Fruit fly (Drosophila melanogaster) whole organism, embryonic: ENCODE measurements around the gene Peritrophin-15a.

Experiments
- Bgb ChIP-seq: fragments of 200-800 bp; sonication (Bioruptor generic); IDR thresholded peaks from 2 replicates; pipeline ENCODE4 v1.3.6; 2022; ENCODE audit warnings: missing biosample characterization, missing genetic modification characterization; ENCODE audit not compliant: partially characterized antibody
- C15 ChIP-seq: fragments of 200-800 bp; sonication (Bioruptor generic); IDR thresholded peaks from 3 replicates; pipeline ENCODE4 v1.3.6; 2022; ENCODE audit warnings: missing biosample characterization, missing genetic modification characterization
- CG10543 ChIP-seq: fragments of 200-800 bp; sonication (Bioruptor generic); optimal IDR thresholded peaks from 3 replicates; lab custom pipeline; 2017; ENCODE audit warnings: missing biosample characterization, mild to moderate bottlenecking, missing genetic modification characterization, moderate library complexity
- CG11093 ChIP-seq: fragments of 200-800 bp; sonication (Bioruptor generic); IDR thresholded peaks from 3 replicates; pipeline ENCODE4 v1.3.6; 2022; ENCODE audit warnings: missing biosample characterization, missing genetic modification characterization
- CG11247 ChIP-seq: fragments of 200-800 bp; sonication (Bioruptor generic); IDR thresholded peaks from 2 replicates; pipeline ENCODE4 v1.3.6; 2022; ENCODE audit warnings: missing biosample characterization, missing genetic modification characterization
- CG11398 ChIP-seq: fragments of 200-800 bp; sonication (Bioruptor generic); optimal IDR thresholded peaks from 2 replicates; lab custom pipeline; 2016; ENCODE audit warnings: missing biosample characterization, missing genetic modification characterization
- CG11696 ChIP-seq: fragments of 200-800 bp; sonication (Bioruptor generic); IDR thresholded peaks from 2 replicates; pipeline ENCODE4 v1.3.6; 2022; ENCODE audit warnings: missing biosample characterization, missing genetic modification characterization
- CG12155 ChIP-seq: fragments of 200-800 bp; sonication (Bioruptor generic); optimal IDR thresholded peaks from 3 replicates; lab custom pipeline; 2016; ENCODE audit warnings: missing biosample characterization, missing genetic modification characterization
- CG12659 ChIP-seq: fragments of 200-800 bp; sonication (Bioruptor generic); optimal IDR thresholded peaks from 3 replicates; lab custom pipeline; 2017; ENCODE audit warnings: mild to moderate bottlenecking, missing biosample characterization, missing genetic modification reagents, missing genetic modification characterization
- CG13296 ChIP-seq: fragments of 200-800 bp; sonication (Bioruptor generic); optimal IDR thresholded peaks from 3 replicates; lab custom pipeline; 2018; ENCODE audit warnings: missing biosample characterization, mild to moderate bottlenecking, missing genetic modification characterization
- CG14441 ChIP-seq: fragments of 200-800 bp; sonication (Bioruptor generic); IDR thresholded peaks from 2 replicates; pipeline ENCODE4 v1.3.6; 2022; ENCODE audit warnings: missing biosample characterization, missing genetic modification characterization
- CG15514 ChIP-seq: fragments of 200-800 bp; sonication (Bioruptor generic); optimal IDR thresholded peaks from 3 replicates; lab custom pipeline; 2017; ENCODE audit warnings: missing biosample characterization, missing genetic modification characterization, mild to moderate bottlenecking, moderate library complexity, missing genetic modification reagents
- CG18476 ChIP-seq: fragments of 200-800 bp; sonication (Bioruptor generic); optimal IDR thresholded peaks from 2 replicates; lab custom pipeline; 2016; ENCODE audit warnings: missing biosample characterization, mild to moderate bottlenecking, missing genetic modification characterization
- CG2120 ChIP-seq: fragments of 200-800 bp; sonication (Bioruptor generic); optimal IDR thresholded peaks from 3 replicates; lab custom pipeline; 2016; ENCODE audit warnings: missing biosample characterization, missing genetic modification characterization
- CG2129 ChIP-seq: fragments of 200-800 bp; sonication (Bioruptor generic); IDR thresholded peaks from 2 replicates; pipeline ENCODE4 v1.3.6; 2022; ENCODE audit warnings: missing biosample characterization, missing genetic modification characterization; ENCODE audit not compliant: partially characterized antibody
- CG2875 ChIP-seq: fragments of 200-800 bp; sonication (Bioruptor generic); optimal IDR thresholded peaks from 2 replicates; lab custom pipeline; 2017; ENCODE audit warnings: missing biosample characterization, mild to moderate bottlenecking, missing genetic modification characterization, missing genetic modification reagents
- CG34422 ChIP-seq: fragments of 200-800 bp; sonication (Bioruptor generic); IDR thresholded peaks from 3 replicates; pipeline ENCODE4 v1.3.6; 2022; ENCODE audit warnings: missing biosample characterization, missing genetic modification characterization
- CG3995 ChIP-seq: fragments of 200-800 bp; sonication (Bioruptor generic); optimal IDR thresholded peaks from 3 replicates; lab custom pipeline; 2016; ENCODE audit warnings: missing biosample characterization, missing genetic modification characterization
- CG4360 ChIP-seq: fragments of 200-800 bp; sonication (Bioruptor generic); IDR thresholded peaks from 2 replicates; pipeline ENCODE4 v1.3.6; 2022; ENCODE audit warnings: missing biosample characterization, missing genetic modification characterization
- CG5245 ChIP-seq: fragments of 200-800 bp; sonication (Bioruptor generic); optimal IDR thresholded peaks from 3 replicates; lab custom pipeline; 2016; ENCODE audit warnings: missing biosample characterization, missing genetic modification characterization
- CG6175 ChIP-seq: fragments of 200-800 bp; sonication (Bioruptor generic); IDR thresholded peaks from 3 replicates; pipeline ENCODE4 v1.3.6; 2022; ENCODE audit warnings: missing biosample characterization, missing genetic modification characterization
- CG7963 ChIP-seq: fragments of 200-800 bp; sonication (Bioruptor generic); IDR thresholded peaks from 3 replicates; pipeline ENCODE4 v1.3.6; 2022; ENCODE audit warnings: missing biosample characterization, missing genetic modification characterization; ENCODE audit not compliant: partially characterized antibody
- CG9876 ChIP-seq: fragments of 200-800 bp; sonication (Bioruptor generic); optimal IDR thresholded peaks from 2 replicates; lab custom pipeline; 2016; ENCODE audit warnings: missing biosample characterization, missing genetic modification characterization
- Deaf1 ChIP-seq: fragments of 200-800 bp; optimal IDR thresholded peaks from 3 replicates; lab custom pipeline; 2019; ENCODE audit warnings: missing biosample characterization, mild to moderate bottlenecking, missing genetic modification characterization, moderate library complexity
- Dek ChIP-seq: fragments of 200-800 bp; sonication (Bioruptor generic); optimal IDR thresholded peaks from 3 replicates; lab custom pipeline; 2019; ENCODE audit warnings: missing biosample characterization, mild to moderate bottlenecking, missing genetic modification characterization, moderate library complexity
- Myb ChIP-seq: fragments of 200-800 bp; sonication (Bioruptor generic); optimal IDR thresholded peaks from 2 replicates; lab custom pipeline; 2016; ENCODE audit warnings: missing biosample characterization, missing genetic modification characterization
- NfI ChIP-seq: fragments of 200-800 bp; sonication (Bioruptor generic); optimal IDR thresholded peaks from 3 replicates; lab custom pipeline; 2018; ENCODE audit warnings: missing biosample characterization, mild to moderate bottlenecking, missing genetic modification characterization, moderate library complexity
- Tbp ChIP-seq: fragments of >200 bp; optimal IDR thresholded peaks from 2 replicates; lab custom pipeline; 2018; ENCODE audit warnings: missing biosample characterization, missing genetic modification characterization
- Usf ChIP-seq: fragments of 200-800 bp; sonication (Bioruptor generic); optimal IDR thresholded peaks from 2 replicates; lab custom pipeline; 2017; ENCODE audit warnings: missing genotype, missing biosample characterization, missing genetic modification characterization
- ab ChIP-seq: fragments of 200-800 bp; sonication (Bioruptor generic); optimal IDR thresholded peaks from 2 replicates; lab custom pipeline; 2016; ENCODE audit warnings: missing biosample characterization, missing genetic modification characterization
- btn ChIP-seq: fragments of 200-800 bp; sonication (Bioruptor generic); optimal IDR thresholded peaks from 2 replicates; lab custom pipeline; 2016; ENCODE audit warnings: missing biosample characterization, missing genetic modification characterization
- crc ChIP-seq: fragments of 200-800 bp; sonication (Bioruptor generic); optimal IDR thresholded peaks from 2 replicates; lab custom pipeline; 2016; ENCODE audit warnings: missing biosample characterization, missing genetic modification characterization
- dpn ChIP-seq, 2 experiments: fragments of 200-800 bp; sonication (Bioruptor generic); optimal IDR thresholded peaks; 3 replicates each; lab custom pipeline; 2016; ENCODE audit warnings: missing biosample characterization in 2 of 2, missing genetic modification characterization in 2 of 2
- dysf ChIP-seq: fragments of 200-800 bp; sonication (Bioruptor generic); IDR thresholded peaks from 3 replicates; pipeline ENCODE4 v1.3.6; 2022; ENCODE audit warnings: missing biosample characterization, missing genetic modification characterization
- fd102C ChIP-seq: fragments of 200-800 bp; sonication (Bioruptor generic); optimal IDR thresholded peaks from 2 replicates; lab custom pipeline; 2018; ENCODE audit warnings: missing biosample characterization, mild to moderate bottlenecking, missing genetic modification characterization, moderate library complexity
- fru ChIP-seq: fragments of >200 bp; optimal IDR thresholded peaks from 2 replicates; lab custom pipeline; 2017
- gsb-n ChIP-seq: fragments of 200-800 bp; sonication (Bioruptor generic); optimal IDR thresholded peaks from 3 replicates; lab custom pipeline; 2018; ENCODE audit warnings: missing biosample characterization, mild to moderate bottlenecking, missing genetic modification characterization
- gt ChIP-seq: fragments of 200-800 bp; sonication (Bioruptor generic); IDR thresholded peaks from 2 replicates; pipeline ENCODE4 v1.3.6; 2022; ENCODE audit warnings: missing biosample characterization, missing genetic modification characterization
- h ChIP-seq: fragments of >200 bp; optimal IDR thresholded peaks from 2 replicates; lab custom pipeline; 2017
- ken ChIP-seq: fragments of 200-800 bp; sonication (Bioruptor generic); IDR thresholded peaks from 3 replicates; pipeline ENCODE4 v1.3.6; 2022; ENCODE audit warnings: missing biosample characterization, missing genetic modification characterization
- klu ChIP-seq: fragments of 200-800 bp; sonication (Bioruptor generic); IDR thresholded peaks from 2 replicates; pipeline ENCODE4 v1.3.6; 2022; ENCODE audit warnings: missing biosample characterization, missing genetic modification characterization
- nau ChIP-seq: fragments of 200-800 bp; sonication (Bioruptor generic); optimal IDR thresholded peaks from 3 replicates; lab custom pipeline; 2017; ENCODE audit warnings: missing biosample characterization, mild to moderate bottlenecking, missing genetic modification characterization, missing genetic modification reagents
- nom ChIP-seq: fragments of 200-800 bp; sonication (Bioruptor generic); optimal IDR thresholded peaks from 2 replicates; lab custom pipeline; 2017; ENCODE audit warnings: missing biosample characterization, missing genetic modification characterization, mild to moderate bottlenecking, moderate library complexity, missing genetic modification reagents
- pnt ChIP-seq: fragments of 200-800 bp; sonication (Bioruptor generic); optimal IDR thresholded peaks from 3 replicates; lab custom pipeline; 2016; ENCODE audit warnings: missing biosample characterization, missing genetic modification characterization
- prd ChIP-seq, 3 experiments: fragments of >200 bp in 2 of 3; fragments of 200-800 bp in 1 of 3; sonication (Bioruptor generic) in 1 of 3; optimal IDR thresholded peaks in 2 of 3; IDR thresholded peaks in 1 of 3; 2 replicates in 2 of 3; 3 replicates in 1 of 3; pipeline versions ENCODE4 v1.3.6 to Lab custom; 2017 to 2022; ENCODE audit warnings: missing biosample characterization in 1 of 3, missing genetic modification characterization in 1 of 3
- psq ChIP-seq: fragments of 200-800 bp; sonication (Bioruptor generic); optimal IDR thresholded peaks from 2 replicates; lab custom pipeline; 2017; ENCODE audit warnings: missing biosample characterization, missing genetic modification characterization
- row ChIP-seq: fragments of 200-800 bp; sonication (Bioruptor generic); IDR thresholded peaks from 3 replicates; pipeline ENCODE4 v1.3.6; 2022; ENCODE audit warnings: missing biosample characterization, missing genetic modification characterization
- so ChIP-seq: fragments of 200-800 bp; sonication (Bioruptor generic); IDR thresholded peaks from 3 replicates; pipeline ENCODE4 v1.3.6; 2022; ENCODE audit warnings: missing biosample characterization, missing genetic modification characterization
- tna ChIP-seq: fragments of 200-800 bp; sonication (Bioruptor generic); IDR thresholded peaks from 2 replicates; pipeline ENCODE4 v1.3.6; 2022; ENCODE audit warnings: missing biosample characterization, missing genetic modification characterization; ENCODE audit not compliant: partially characterized antibody
- unc-4 ChIP-seq: fragments of 200-800 bp; sonication (Bioruptor generic); IDR thresholded peaks from 2 replicates; pipeline ENCODE4 v1.3.6; 2022; ENCODE audit warnings: missing biosample characterization, missing genetic modification characterization; ENCODE audit not compliant: partially characterized antibody
- zen2 ChIP-seq: fragments of 200-800 bp; sonication (Bioruptor generic); IDR thresholded peaks from 3 replicates; pipeline ENCODE4 v1.3.6; 2022; ENCODE audit warnings: missing biosample characterization, missing genetic modification characterization; ENCODE audit not compliant: partially characterized antibody

Peritrophin-15a gene

DNA sequence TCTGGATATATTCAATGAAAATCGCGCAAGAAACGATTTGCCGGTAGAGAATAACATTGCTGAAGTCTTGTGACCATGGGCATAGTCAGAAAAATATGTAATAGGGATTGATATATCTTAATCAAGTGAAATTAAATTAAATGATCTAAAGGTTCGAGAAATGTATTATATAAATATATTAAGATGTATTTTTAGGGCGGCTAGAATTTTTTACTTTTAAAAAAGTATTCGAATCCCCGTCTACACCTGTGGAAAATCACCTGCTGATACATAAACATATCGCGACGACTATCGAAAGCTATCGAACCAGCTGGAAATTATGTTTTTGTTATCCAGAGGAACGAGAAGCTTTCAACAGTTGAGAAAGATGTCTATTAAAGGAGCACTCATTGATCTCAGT is 19.2 kb downstream of the Peritrophin-15a start, which contains the start of the genes CG13390 and CG17294 (continued):
- peak; percentile 90 for TF ChIP-seq CG3995 (GFP tag; lab: Kevin White, UChicago)
- TF ChIP-seq Usf (GFP tag; lab: Kevin White, UChicago): peak; percentile 98
- TF ChIP-seq fru (lab: Kevin White, UChicago): no peak
- TF ChIP-seq dysf (GFP tag; lab: Robert Waterston, UW): peak; percentile 100
- TF ChIP-seq CG12659 (GFP tag; lab: Kevin White, UChicago): peak; percentile 100
- peak; percentile 72; the same call in 2 of the 3 replicates for TF ChIP-seq zen2 (GFP tag; lab: Robert Waterston, UW)
- TF ChIP-seq gt: peak; percentile 99
- TF ChIP-seq CG2120 (GFP tag; lab: Kevin White, UChicago): peak; percentile 99
- peak; percentile 100 for TF ChIP-seq CG14441 (GFP tag; lab: Robert Waterston, UW)
- peak; percentile 92 for TF ChIP-seq Deaf1 (tag; lab: Kevin White, UChicago)
- peak; percentile 69 for TF ChIP-seq Myb
- TF ChIP-seq CG10543: peak; percentile 98
- TF ChIP-seq CG2129 (GFP tag; lab: Robert Waterston, UW): peak; percentile 51; the same call in 1 of the 2 replicates
- TF ChIP-seq btn (GFP tag; lab: Kevin White, UChicago): peak; percentile 8
- TF ChIP-seq NfI (GFP tag; lab: Kevin White, UChicago): peak; percentile 100
- TF ChIP-seq CG4360 (GFP tag; lab: Robert Waterston, UW): peak; percentile 90
- peak; percentile 100 for TF ChIP-seq CG13296 (GFP tag; lab: Kevin White, UChicago)
- TF ChIP-seq ab (GFP tag; lab: Kevin White, UChicago): peak; percentile 76
- TF ChIP-seq Bgb (GFP tag; lab: Robert Waterston, UW): peak; percentile 71
- peak; percentile 98 for TF ChIP-seq CG15514 (GFP tag; lab: Kevin White, UChicago)
- TF ChIP-seq pnt (GFP tag; lab: Kevin White, UChicago): peak; percentile 93
- TF ChIP-seq dpn (GFP tag; optimal IDR thresholded peaks at IDR 0.05; lab: Kevin White, UChicago): peak; percentile 96 to 100
- peak; percentile 89 for TF ChIP-seq fd102C (GFP tag; lab: Kevin White, UChicago)
- peak; percentile 97 for TF ChIP-seq psq (GFP tag; lab: Kevin White, UChicago)
- peak; percentile 97 for TF ChIP-seq CG18476 (GFP tag; lab: Kevin White, UChicago)
- peak; percentile 55 for TF ChIP-seq CG9876 (GFP tag; lab: Kevin White, UChicago)
- peak; percentile 98 for TF ChIP-seq CG5245 (GFP tag; lab: Kevin White, UChicago)
- TF ChIP-seq so (GFP tag; lab: Robert Waterston, UW): peak; percentile 100
- TF ChIP-seq CG11247 (GFP tag; lab: Robert Waterston, UW): peak; percentile 99
- peak; percentile 99 for TF ChIP-seq nom (GFP tag; lab: Kevin White, UChicago)
- TF ChIP-seq CG12155: peak; percentile 99
- peak; percentile 98 for TF ChIP-seq CG2875 (GFP tag; lab: Kevin White, UChicago)
- peak; percentile 99 for TF ChIP-seq klu (GFP tag; lab: Robert Waterston, UW)
- TF ChIP-seq crc (GFP tag; lab: Kevin White, UChicago): peak; percentile 90
- TF ChIP-seq h: no peak
- TF ChIP-seq CG34422 (GFP tag; lab: Robert Waterston, UW): peak; percentile 100
- TF ChIP-seq nau: peak; percentile 99
- peak; percentile 100 for TF ChIP-seq row
- peak; percentile 78 for TF ChIP-seq CG11398 (GFP tag; lab: Kevin White, UChicago)
- peak; percentile 100 for TF ChIP-seq Dek (tag; lab: Kevin White, UChicago)
- peak; percentile 99 for TF ChIP-seq ken (GFP tag; lab: Robert Waterston, UW)
- TF ChIP-seq CG11093 (GFP tag; lab: Robert Waterston, UW): peak; percentile 99
- no peak for TF ChIP-seq prd (optimal IDR thresholded peaks at IDR 0.05; lab: Kevin White, UChicago)
- TF ChIP-seq prd (GFP tag; IDR thresholded peaks at IDR 0.05; lab: Robert Waterston, UW): peak; percentile 100
- TF ChIP-seq CG7963 (GFP tag; lab: Robert Waterston, UW): peak; percentile 58
- TF ChIP-seq CG11696 (GFP tag; lab: Robert Waterston, UW): peak; percentile 98
- peak; percentile 99 for TF ChIP-seq gsb-n (tag; lab: Kevin White, UChicago)
- peak; percentile 99 for TF ChIP-seq C15 (GFP tag; lab: Robert Waterston, UW)
- TF ChIP-seq unc-4 (GFP tag; lab: Robert Waterston, UW): peak; percentile 88
- TF ChIP-seq CG6175 (GFP tag; lab: Robert Waterston, UW): peak; percentile 99
- peak; percentile 28; the same call in 1 of the 2 replicates for TF ChIP-seq tna (GFP tag; lab: Robert Waterston, UW)
- no peak for TF ChIP-seq Tbp
